Fruit fly (Drosophila melanogaster) whole organism, prepupa: ENCODE measurements around the gene sv.

Experiments
- CG10669 ChIP-seq: fragments of 200-800 bp; sonication (Bioruptor generic); optimal IDR thresholded peaks from 3 replicates; lab custom pipeline; 2018; ENCODE audit warnings: missing biosample characterization, mild to moderate bottlenecking, missing genetic modification characterization, moderate library complexity
- CG11762 ChIP-seq: fragments of 200-800 bp; sonication (Bioruptor generic); optimal IDR thresholded peaks from 3 replicates; lab custom pipeline; 2016; ENCODE audit warnings: missing biosample characterization, missing genetic modification characterization; ENCODE audit not compliant: insufficient read depth
- CG11902 ChIP-seq: fragments of 200-800 bp; sonication (Bioruptor generic); optimal IDR thresholded peaks from 3 replicates; lab custom pipeline; 2016; ENCODE audit warnings: missing biosample characterization, missing genetic modification characterization
- CG15336 ChIP-seq: fragments of 200-800 bp; sonication (Bioruptor generic); IDR thresholded peaks from 2 replicates; pipeline ENCODE4 v1.3.6; 2022; ENCODE audit warnings: missing biosample characterization, missing genetic modification characterization
- CG1621 ChIP-seq: fragments of 200-800 bp; sonication (Bioruptor generic); optimal IDR thresholded peaks from 3 replicates; lab custom pipeline; 2018; ENCODE audit warnings: missing biosample characterization, mild to moderate bottlenecking, missing genetic modification characterization
- CG3032 ChIP-seq: fragments of 200-800 bp; optimal IDR thresholded peaks from 2 replicates; lab custom pipeline; 2019; ENCODE audit warnings: missing biosample characterization, mild to moderate bottlenecking, missing genetic modification characterization, moderate library complexity
- CG31627 ChIP-seq: fragments of 200-800 bp; sonication (Bioruptor generic); optimal IDR thresholded peaks from 3 replicates; lab custom pipeline; 2016; ENCODE audit warnings: missing biosample characterization, missing genetic modification characterization
- CG32006 ChIP-seq: fragments of 200-800 bp; sonication (Bioruptor generic); optimal IDR thresholded peaks from 3 replicates; lab custom pipeline; 2017; ENCODE audit warnings: missing biosample characterization, mild to moderate bottlenecking, missing genetic modification characterization
- CG34406 ChIP-seq: fragments of 200-800 bp; sonication (Bioruptor generic); optimal IDR thresholded peaks from 3 replicates; lab custom pipeline; 2016; ENCODE audit warnings: missing biosample characterization, missing genetic modification characterization
- CG3919 ChIP-seq: fragments of 200-800 bp; sonication (Bioruptor generic); optimal IDR thresholded peaks from 3 replicates; lab custom pipeline; 2016; ENCODE audit warnings: missing biosample characterization, missing genetic modification characterization
- CG4318 ChIP-seq: fragments of 200-800 bp; sonication (Bioruptor generic); optimal IDR thresholded peaks from 3 replicates; lab custom pipeline; 2017; ENCODE audit warnings: missing biosample characterization, mild to moderate bottlenecking, missing genetic modification characterization
- CG6163 ChIP-seq: fragments of 200-800 bp; sonication (Bioruptor generic); IDR thresholded peaks from 3 replicates; pipeline ENCODE4 v1.3.6; 2022; ENCODE audit warnings: missing biosample characterization, missing genetic modification characterization
- CG6276 ChIP-seq: fragments of 200-800 bp; sonication (Bioruptor generic); optimal IDR thresholded peaks from 2 replicates; lab custom pipeline; 2017; ENCODE audit warnings: missing biosample characterization, mild to moderate bottlenecking, missing genetic modification characterization
- CG6792 ChIP-seq: fragments of 200-800 bp; sonication (Bioruptor generic); optimal IDR thresholded peaks from 3 replicates; lab custom pipeline; 2016; ENCODE audit warnings: missing biosample characterization, missing genetic modification characterization
- CG6854 ChIP-seq: fragments of 200-800 bp; sonication (Bioruptor generic); optimal IDR thresholded peaks from 2 replicates; lab custom pipeline; 2017; ENCODE audit warnings: missing biosample characterization, mild to moderate bottlenecking, missing genetic modification characterization
- CG8119 ChIP-seq: fragments of 200-800 bp; sonication (Bioruptor generic); IDR thresholded peaks from 3 replicates; pipeline ENCODE4 v1.3.6; 2022; ENCODE audit warnings: missing biosample characterization, missing genetic modification characterization
- CG8319 ChIP-seq: fragments of 200-800 bp; sonication (Bioruptor generic); optimal IDR thresholded peaks from 3 replicates; lab custom pipeline; 2016; ENCODE audit warnings: missing biosample characterization, missing genetic modification characterization
- CG8632 ChIP-seq: fragments of 200-800 bp; sonication (Bioruptor generic); optimal IDR thresholded peaks from 3 replicates; lab custom pipeline; 2016; ENCODE audit warnings: missing biosample characterization, missing genetic modification characterization
- Eip75B ChIP-seq: fragments of 200-800 bp; sonication (Bioruptor generic); optimal IDR thresholded peaks from 3 replicates; lab custom pipeline; 2016; ENCODE audit warnings: missing biosample characterization, missing genetic modification characterization
- Eip78C ChIP-seq: fragments of 200-800 bp; sonication (Bioruptor generic); peaks from one replicate; lab custom pipeline; 2016; ENCODE audit warnings: missing biosample characterization, missing genetic modification characterization
- Ets21C ChIP-seq: fragments of 200-800 bp; sonication (Bioruptor generic); optimal IDR thresholded peaks from 3 replicates; lab custom pipeline; 2016; ENCODE audit warnings: missing biosample characterization, missing genetic modification characterization
- Ets96B ChIP-seq: fragments of 200-800 bp; optimal IDR thresholded peaks from 2 replicates; lab custom pipeline; 2019; ENCODE audit warnings: missing biosample characterization, mild to moderate bottlenecking, missing genetic modification characterization, moderate library complexity
- Hr39 ChIP-seq: fragments of 200-800 bp; sonication (Bioruptor generic); optimal IDR thresholded peaks from 2 replicates; lab custom pipeline; 2016; ENCODE audit warnings: missing biosample characterization, missing genetic modification characterization
- Met ChIP-seq: fragments of 200-800 bp; sonication (Bioruptor generic); optimal IDR thresholded peaks from 3 replicates; lab custom pipeline; 2016; ENCODE audit warnings: missing biosample characterization, missing genetic modification characterization
- OdsH ChIP-seq: fragments of 200-800 bp; sonication (Bioruptor generic); optimal IDR thresholded peaks from 3 replicates; lab custom pipeline; 2016; ENCODE audit warnings: missing biosample characterization, missing genetic modification characterization
- Smox ChIP-seq: fragments of 200-800 bp; sonication (Bioruptor generic); optimal IDR thresholded peaks from 3 replicates; lab custom pipeline; 2016; ENCODE audit warnings: missing biosample characterization, missing genetic modification characterization
- Sox15 ChIP-seq: fragments of 200-800 bp; sonication (Bioruptor generic); optimal IDR thresholded peaks from 3 replicates; lab custom pipeline; 2016; ENCODE audit warnings: missing biosample characterization, missing genetic modification characterization
- achi ChIP-seq: fragments of 200-800 bp; sonication (Bioruptor generic); optimal IDR thresholded peaks from 3 replicates; lab custom pipeline; 2016; ENCODE audit warnings: missing biosample characterization, missing genetic modification characterization
- acj6 ChIP-seq: fragments of 200-800 bp; sonication (Bioruptor generic); optimal IDR thresholded peaks from 3 replicates; lab custom pipeline; 2016; ENCODE audit warnings: missing biosample characterization, missing genetic modification characterization
- cyc ChIP-seq: fragments of 200-800 bp; sonication (Bioruptor generic); optimal IDR thresholded peaks from 3 replicates; lab custom pipeline; 2016; ENCODE audit warnings: missing biosample characterization, missing genetic modification characterization
- dac ChIP-seq: fragments of 200-800 bp; sonication (Bioruptor generic); optimal IDR thresholded peaks from 2 replicates; lab custom pipeline; 2017; ENCODE audit warnings: missing biosample characterization, mild to moderate bottlenecking, missing genetic modification characterization
- eg ChIP-seq: fragments of 200-800 bp; sonication (Bioruptor generic); IDR thresholded peaks from 3 replicates; pipeline ENCODE4 v1.3.6; 2022; ENCODE audit warnings: missing biosample characterization, missing genetic modification characterization
- fd59A ChIP-seq: fragments of 200-800 bp; sonication (Bioruptor generic); optimal IDR thresholded peaks from 2 replicates; lab custom pipeline; 2017; ENCODE audit warnings: missing biosample characterization, mild to moderate bottlenecking, missing genetic modification characterization, missing genetic modification reagents
- fd85E ChIP-seq: fragments of 200-800 bp; sonication (Bioruptor generic); optimal IDR thresholded peaks from 3 replicates; lab custom pipeline; 2016; ENCODE audit warnings: missing biosample characterization, missing genetic modification characterization
- fkh ChIP-seq: fragments of 200-800 bp; sonication (Bioruptor generic); optimal IDR thresholded peaks from 3 replicates; lab custom pipeline; 2017; ENCODE audit warnings: missing biosample characterization, mild to moderate bottlenecking, missing genetic modification characterization, moderate library complexity
- net ChIP-seq: fragments of 200-800 bp; sonication (Bioruptor generic); optimal IDR thresholded peaks from 3 replicates; lab custom pipeline; 2016; ENCODE audit warnings: missing biosample characterization, missing genetic modification characterization
- pdm3 ChIP-seq: fragments of 200-800 bp; sonication (Bioruptor generic); optimal IDR thresholded peaks from 3 replicates; lab custom pipeline; 2016; ENCODE audit warnings: missing biosample characterization, missing genetic modification characterization
- salr ChIP-seq, 2 experiments: fragments of 200-800 bp; sonication (Bioruptor generic); optimal IDR thresholded peaks; 3 replicates each; lab custom pipeline; 2016 to 2018; ENCODE audit warnings: missing biosample characterization in 2 of 2, missing genetic modification characterization in 2 of 2, mild to moderate bottlenecking in 1 of 2
- spab ChIP-seq: fragments of 200-800 bp; sonication (Bioruptor generic); optimal IDR thresholded peaks from 2 replicates; lab custom pipeline; 2017; ENCODE audit warnings: missing biosample characterization, mild to moderate bottlenecking, missing genetic modification characterization, missing genetic modification reagents
- ss ChIP-seq, 2 experiments: fragments of 200-800 bp; sonication (Bioruptor generic); optimal IDR thresholded peaks; 2 replicates in 1 of 2; 3 replicates in 1 of 2; lab custom pipeline; 2017 to 2018; ENCODE audit warnings: mild to moderate bottlenecking in 2 of 2, missing biosample characterization in 2 of 2, missing genetic modification characterization in 2 of 2, moderate library complexity in 1 of 2
- svp ChIP-seq: fragments of 200-800 bp; sonication (Bioruptor generic); peaks from one replicate; lab custom pipeline; 2016; ENCODE audit warnings: missing biosample characterization, missing genetic modification characterization
- topi ChIP-seq: fragments of 200-800 bp; sonication (Bioruptor generic); optimal IDR thresholded peaks from 3 replicates; lab custom pipeline; 2016; ENCODE audit warnings: missing biosample characterization, missing genetic modification characterization

Gene sv

dm6 chr4:1123769-1124493, 35.3 kb downstream of the sv start, which contains the start of gene Arf4:
Gene Arf4, plus strand, starts transcription at chr4:1124167.
- TF ChIP-seq CG31627 (GFP tag; lab: Kevin White, UChicago) (no peak), eg (no peak), topi (GFP tag; lab: Kevin White, UChicago) (no peak), CG10669 (GFP tag; lab: Kevin White, UChicago) (no peak), CG4318 (GFP tag; lab: Kevin White, UChicago) (peak; percentile 49), ss (GFP tag; optimal IDR thresholded peaks at IDR 0.05; lab: Kevin White, UChicago) (no peak), CG3919 (no peak), Met (GFP tag; lab: Kevin White, UChicago) (no peak), Eip78C (GFP tag; lab: Kevin White, UChicago) (peak; percentile 62), CG6163 (GFP tag; lab: Robert Waterston, UW) (no peak), fd85E (GFP tag; lab: Kevin White, UChicago) (no peak), Ets96B (tag; lab: Kevin White, UChicago) (no peak), salr (GFP tag; optimal IDR thresholded peaks at IDR 0.05; lab: Kevin White, UChicago) (peak in 1 of 2 experiments; percentile 13), CG6276 (GFP tag; lab: Kevin White, UChicago) (no peak), pdm3 (peak; percentile 1), CG11902 (GFP tag; lab: Kevin White, UChicago) (no peak), Hr39 (GFP tag; lab: Kevin White, UChicago) (peak; percentile 16), Sox15 (peak; percentile 2), Ets21C (peak; percentile 2)

dm6 chr4:1124494-1124780, 35.8 kb downstream of the sv start:
- TF ChIP-seq Ets96B (tag; lab: Kevin White, UChicago) = no peak
- TF ChIP-seq CG8119 = no peak
- no peak for TF ChIP-seq CG6792 (GFP tag; lab: Kevin White, UChicago)
- no peak for TF ChIP-seq CG15336 (GFP tag; lab: Robert Waterston, UW)
- no peak for TF ChIP-seq Eip78C (GFP tag; lab: Kevin White, UChicago)
- TF ChIP-seq net (GFP tag; lab: Kevin White, UChicago) = no peak
- TF ChIP-seq fd85E (GFP tag; lab: Kevin White, UChicago) = no peak

- TF ChIP-seq pdm3 (no peak), CG34406 (GFP tag; lab: Kevin White, UChicago) (no peak), acj6 (no peak), cyc (no peak), fkh (no peak), svp (GFP tag; lab: Kevin White, UChicago) (no peak), OdsH (GFP tag; lab: Kevin White, UChicago) (no peak), Smox (no peak), CG11762 (GFP tag; lab: Kevin White, UChicago) (no peak), Eip78C (GFP tag; lab: Kevin White, UChicago) (no peak), CG8319 (GFP tag; lab: Kevin White, UChicago) (no peak), CG8632 (no peak), CG15336 (GFP tag; lab: Robert Waterston, UW) (no peak), CG1621 (no peak)
Observed at dm6 chr4:1126290-1126689, 37.7 kb downstream of the sv start, which contains the start of gene CG11155. Gene CG11155, plus strand, starts transcription at chr4:1126602.

dm6 chr4:1127000-1127399, 38.4 kb downstream of the sv start:
- TF ChIP-seq achi (GFP tag; lab: Kevin White, UChicago) (no peak), Eip75B (GFP tag; lab: Kevin White, UChicago) (no peak), dac (no peak), CG32006 (GFP tag; lab: Kevin White, UChicago) (no peak), fd59A (no peak), svp (GFP tag; lab: Kevin White, UChicago) (no peak), CG31627 (GFP tag; lab: Kevin White, UChicago) (no peak), fkh (no peak), CG6854 (no peak), spab (GFP tag; lab: Kevin White, UChicago) (no peak), salr (GFP tag; optimal IDR thresholded peaks at IDR 0.05; lab: Kevin White, UChicago) (no peak), CG3032 (tag; lab: Kevin White, UChicago) (no peak), CG6163 (GFP tag; lab: Robert Waterston, UW) (no peak), CG3919 (no peak), topi (GFP tag; lab: Kevin White, UChicago) (no peak), CG6792 (GFP tag; lab: Kevin White, UChicago) (no peak), CG6276 (GFP tag; lab: Kevin White, UChicago) (no peak), Ets21C (no peak), Smox (no peak), cyc (no peak)
